Fruit fly (Drosophila melanogaster): ENCODE data around the gene Oga.
A peak's percentile ranks its signal among the peaks of the same experiment; 100 is the strongest.

Gene Oga

DNA sequence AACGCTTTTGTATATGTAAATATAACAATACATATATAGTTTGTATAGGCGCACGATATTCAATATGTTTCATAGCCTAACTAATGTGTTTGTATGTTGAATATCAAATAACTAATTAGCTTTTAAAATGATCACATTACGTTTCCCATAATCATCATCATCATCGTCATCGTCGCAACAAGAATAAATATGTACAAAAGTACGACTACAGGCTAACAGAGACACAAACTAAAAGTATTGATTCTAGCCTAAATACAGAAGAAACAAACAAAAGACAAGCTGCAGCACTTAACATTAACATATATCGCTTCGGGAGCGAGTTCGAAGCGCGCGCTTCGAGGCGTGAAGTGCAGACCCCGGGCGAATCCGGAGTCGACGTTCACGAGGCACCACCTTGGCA is 52.3 kb downstream of the Oga start (continued):
- TF ChIP-seq gem (tag; optimal IDR thresholded peaks at IDR 0.05), result peak; percentile 35
- no peak for TF ChIP-seq row (GFP tag; IDR thresholded peaks at IDR 0.05)
- TF ChIP-seq CG7556 (GFP tag; optimal IDR thresholded peaks at IDR 0.05), result peak; percentile 1
- TF ChIP-seq HmgZ (tag; optimal IDR thresholded peaks at IDR 0.05), result peak; percentile 17
- TF ChIP-seq sna (GFP tag; IDR thresholded peaks at IDR 0.05; ENCODE audit: partially characterized antibody), result no peak
- no peak for TF ChIP-seq fru (optimal IDR thresholded peaks at IDR 0.05)
- no peak for TF ChIP-seq dati (GFP tag; IDR thresholded peaks at IDR 0.05)
- no peak for TF ChIP-seq hbn (GFP tag; IDR thresholded peaks at IDR 0.05; ENCODE audit: partially characterized antibody)
- no peak for TF ChIP-seq CG9215 (GFP tag; IDR thresholded peaks at IDR 0.05)
- no peak for TF ChIP-seq Max (GFP tag; optimal IDR thresholded peaks at IDR 0.05)
- peak; percentile 37 for TF ChIP-seq CG13424 (tag; optimal IDR thresholded peaks at IDR 0.05)
- no peak for TF ChIP-seq Hey (tag; optimal IDR thresholded peaks at IDR 0.05)
- no peak for TF ChIP-seq CG12942 (GFP tag; optimal IDR thresholded peaks at IDR 0.05)
- no peak for TF ChIP-seq CG11560 (tag; IDR thresholded peaks at IDR 0.05)
- TF ChIP-seq CG10274 (GFP tag; optimal IDR thresholded peaks at IDR 0.05), result no peak
- no peak for TF ChIP-seq CG7963 (GFP tag; IDR thresholded peaks at IDR 0.05; ENCODE audit: partially characterized antibody)
- TF ChIP-seq nau (GFP tag; optimal IDR thresholded peaks at IDR 0.05), result peak; percentile 65
- no peak for TF ChIP-seq her (GFP tag; optimal IDR thresholded peaks at IDR 0.05)
- peak; percentile 27 for TF ChIP-seq exex (tag; optimal IDR thresholded peaks at IDR 0.05)
- no peak for TF ChIP-seq Neu2 (GFP tag; optimal IDR thresholded peaks at IDR 0.05; ENCODE audit: borderline replicate concordance)
- TF ChIP-seq gce (GFP tag; IDR thresholded peaks at IDR 0.05), result no peak
- TF ChIP-seq ase (GFP tag; IDR thresholded peaks at IDR 0.05), result no peak
- peak; percentile 53 for TF ChIP-seq wek (GFP tag; optimal IDR thresholded peaks at IDR 0.05)
- no peak for TF ChIP-seq Hr51 (GFP tag; optimal IDR thresholded peaks at IDR 0.05)
- TF ChIP-seq gro (GFP tag; optimal IDR thresholded peaks at IDR 0.05), result no peak
- TF ChIP-seq ro (GFP tag; IDR thresholded peaks at IDR 0.05), result no peak
- peak; percentile 53 for TF ChIP-seq HHEX (GFP tag; optimal IDR thresholded peaks at IDR 0.05)
- no peak for TF ChIP-seq yki (optimal IDR thresholded peaks at IDR 0.05)
- peak; percentile 11 for TF ChIP-seq CG3281 (GFP tag; optimal IDR thresholded peaks at IDR 0.05)
- no peak for TF ChIP-seq rib (GFP tag; IDR thresholded peaks at IDR 0.05)
- no peak for TF ChIP-seq gcm (GFP tag; optimal IDR thresholded peaks at IDR 0.05)
- no peak for TF ChIP-seq HmgD (GFP tag; optimal IDR thresholded peaks at IDR 0.05)
- TF ChIP-seq scrt (GFP tag; optimal IDR thresholded peaks at IDR 0.05), result no peak
- TF ChIP-seq Nf-YB (GFP tag; optimal IDR thresholded peaks at IDR 0.05), result no peak
- TF ChIP-seq CG6813 (GFP tag; optimal IDR thresholded peaks at IDR 0.05), result peak; percentile 66
- TF ChIP-seq bowl (GFP tag; IDR thresholded peaks at IDR 0.05), result no peak
- TF ChIP-seq CG6683 (GFP tag; optimal IDR thresholded peaks at IDR 0.05), result no peak
- no peak for TF ChIP-seq psq (GFP tag; optimal IDR thresholded peaks at IDR 0.05)
- TF ChIP-seq Side (GFP tag; optimal IDR thresholded peaks at IDR 0.05), result no peak
- TF ChIP-seq chm (GFP tag; IDR thresholded peaks at IDR 0.05), result no peak
- TF ChIP-seq NfI (GFP tag; optimal IDR thresholded peaks at IDR 0.05), result no peak
- no peak for TF ChIP-seq CkIIα-i1 (GFP tag; IDR thresholded peaks at IDR 0.05)
- no peak for TF ChIP-seq CG9817 (tag; optimal IDR thresholded peaks at IDR 0.05)
- no peak for TF ChIP-seq CTCF (GFP tag; optimal IDR thresholded peaks at IDR 0.05)
- TF ChIP-seq CG2712 (tag; optimal IDR thresholded peaks at IDR 0.05), result no peak
- no peak for TF ChIP-seq sqz (GFP tag; optimal IDR thresholded peaks at IDR 0.05)
- no peak for TF ChIP-seq CG12391 (tag; optimal IDR thresholded peaks at IDR 0.05)
- TF ChIP-seq hb (GFP tag; IDR thresholded peaks at IDR 0.05; ENCODE audit: partially characterized antibody), result no peak
- no peak for TF ChIP-seq B-H2 (GFP tag; optimal IDR thresholded peaks at IDR 0.05)
- TF ChIP-seq CG2199 (GFP tag; IDR thresholded peaks at IDR 0.05), result no peak
- TF ChIP-seq CG6175 (GFP tag; IDR thresholded peaks at IDR 0.05), result no peak
- no peak for TF ChIP-seq sc (optimal IDR thresholded peaks at IDR 0.05)
- TF ChIP-seq sc (GFP tag; optimal IDR thresholded peaks at IDR 0.05), result no peak
